Worm (Caenorhabditis elegans) whole organism, early embryonic: ENCODE data around the gene Y110A2AL.5.

Experiments
- B0310.2 ChIP-seq: sonication (generic microtip); optimal IDR thresholded peaks from 2 replicates; lab custom pipeline; 2016; ENCODE audit warnings: mild to moderate bottlenecking, missing genetic modification characterization, missing compliant biosample characterization
- aly-1 ChIP-seq: sonication (generic microtip); optimal IDR thresholded peaks from 2 replicates; lab custom pipeline; 2016; ENCODE audit warnings: missing genetic modification characterization, missing compliant biosample characterization
- ama-1 ChIP-seq: fragments of 150-350 bp; optimal IDR thresholded peaks from 2 replicates; lab custom pipeline; 2014
- ceh-36 ChIP-seq: sonication (generic microtip); optimal IDR thresholded peaks from 2 replicates; lab custom pipeline; 2016; ENCODE audit warnings: missing genetic modification characterization, inconsistent platforms, missing compliant biosample characterization
- ets-7 ChIP-seq: sonication (generic microtip); optimal IDR thresholded peaks from 2 replicates; lab custom pipeline; 2016; ENCODE audit warnings: missing genotype, missing genetic modification characterization, missing compliant biosample characterization
- flt-1 ChIP-seq: fragments of 200-800 bp; sonication (Bioruptor generic); IDR thresholded peaks from 2 replicates; pipeline ENCODE4 v1.3.6; 2022; ENCODE audit warnings: missing genetic modification characterization, missing compliant biosample characterization
- hmg-4 ChIP-seq: fragments of 200-800 bp; sonication (Bioruptor generic); optimal IDR thresholded peaks from 2 replicates; lab custom pipeline; 2018; ENCODE audit warnings: mild to moderate bottlenecking, missing genetic modification characterization, missing compliant biosample characterization
- sea-1 ChIP-seq: fragments of 200-800 bp; sonication (Bioruptor generic); conservative IDR thresholded peaks from 2 replicates; pipeline ENCODE4 v1.3.6; 2022; ENCODE audit warnings: missing genetic modification characterization, missing compliant biosample characterization

- no peak for TF ChIP-seq ceh-36 (tag; lab: Kevin White, UChicago)
- no peak for TF ChIP-seq aly-1
- TF ChIP-seq B0310.2 (tag; lab: Kevin White, UChicago): no peak
- TF ChIP-seq ama-1 (lab: Kevin White, UChicago): no peak
- no peak for TF ChIP-seq ets-7
- peak; percentile 9 for TF ChIP-seq hmg-4
- TF ChIP-seq flt-1: no peak
- TF ChIP-seq sea-1 (GFP tag; lab: Robert Waterston, UW): no peak; the same call in 1 of the 2 replicates
Observed at ce11 chrII:2832539-2832938, 31.8 kb upstream of the Y110A2AL.5 start.
